Worm (Caenorhabditis elegans) whole organism, early embryonic: ENCODE data around the gene Y69A2AR.1.

Source experiments
- B0310.2 ChIP-seq: sonication (generic microtip); optimal IDR thresholded peaks from 2 replicates; lab custom pipeline; 2016; ENCODE audit warnings: mild to moderate bottlenecking, missing genetic modification characterization, missing compliant biosample characterization
- F13C5.2 ChIP-seq: sonication (generic microtip); optimal IDR thresholded peaks from 2 replicates; lab custom pipeline; 2017; ENCODE audit warnings: mild to moderate bottlenecking, missing genetic modification characterization, inconsistent platforms, missing compliant biosample characterization
- aly-1 ChIP-seq: sonication (generic microtip); optimal IDR thresholded peaks from 2 replicates; lab custom pipeline; 2016; ENCODE audit warnings: missing genetic modification characterization, missing compliant biosample characterization
- ama-1 ChIP-seq: fragments of 150-350 bp; optimal IDR thresholded peaks from 2 replicates; lab custom pipeline; 2014
- ceh-36 ChIP-seq: sonication (generic microtip); optimal IDR thresholded peaks from 2 replicates; lab custom pipeline; 2016; ENCODE audit warnings: missing genetic modification characterization, inconsistent platforms, missing compliant biosample characterization
- flt-1 ChIP-seq: fragments of 200-800 bp; sonication (Bioruptor generic); IDR thresholded peaks from 2 replicates; pipeline ENCODE4 v1.3.6; 2022; ENCODE audit warnings: missing genetic modification characterization, missing compliant biosample characterization
- hmg-4 ChIP-seq: fragments of 200-800 bp; sonication (Bioruptor generic); optimal IDR thresholded peaks from 2 replicates; lab custom pipeline; 2018; ENCODE audit warnings: mild to moderate bottlenecking, missing genetic modification characterization, missing compliant biosample characterization
- hnd-1 ChIP-seq: sonication (generic microtip); optimal IDR thresholded peaks from 2 replicates; lab custom pipeline; 2016; ENCODE audit warnings: missing genetic modification characterization, missing compliant biosample characterization
- pes-1 ChIP-seq: fragments of 200-800 bp; sonication (Bioruptor generic); IDR thresholded peaks from 2 replicates; pipeline ENCODE4 v1.3.6; 2022; ENCODE audit warnings: missing genetic modification reagents, missing genetic modification characterization, missing compliant biosample characterization
- sea-1 ChIP-seq: fragments of 200-800 bp; sonication (Bioruptor generic); conservative IDR thresholded peaks from 2 replicates; pipeline ENCODE4 v1.3.6; 2022; ENCODE audit warnings: missing genetic modification characterization, missing compliant biosample characterization
- tbx-11 ChIP-seq: fragments of 200-800 bp; sonication (Bioruptor generic); IDR thresholded peaks from 2 replicates; pipeline ENCODE4 v1.3.6; 2022; ENCODE audit warnings: missing genetic modification characterization, missing compliant biosample characterization
- tra-4 ChIP-seq: sonication (generic microtip); optimal IDR thresholded peaks from 2 replicates; lab custom pipeline; 2017; ENCODE audit warnings: missing genetic modification characterization, missing compliant biosample characterization

ce11 chrIV:2658733-2659132 lies 8.1 kb upstream of the Y69A2AR.1 start:
- no peak for TF ChIP-seq sea-1
- TF ChIP-seq tra-4 (tag; lab: Kevin White, UChicago): no peak
- TF ChIP-seq aly-1 (tag; lab: Kevin White, UChicago): no peak
- TF ChIP-seq F13C5.2 (tag; lab: Kevin White, UChicago): no peak
- no peak for TF ChIP-seq B0310.2 (tag; lab: Kevin White, UChicago)
- TF ChIP-seq hnd-1 (tag; lab: Kevin White, UChicago): no peak
- no peak for TF ChIP-seq ama-1 (lab: Kevin White, UChicago)
- TF ChIP-seq pes-1 (GFP tag; lab: Robert Waterston, UW): 0 out of 2 replicates have a peak, but pooled peaks have one; percentile 54
- TF ChIP-seq flt-1 (GFP tag; lab: Robert Waterston, UW): no peak
- TF ChIP-seq hmg-4: no peak
- TF ChIP-seq ceh-36 (tag; lab: Kevin White, UChicago): no peak
- TF ChIP-seq tbx-11 (GFP tag; lab: Robert Waterston, UW): no peak
